Worm (Caenorhabditis elegans): ENCODE data around the gene math-15.
"Not testable (repeated sequence)": the region's sequence is repeated elsewhere in the genome, so short reads cannot be mapped to it uniquely, and the experiment has no call there.

DNA sequence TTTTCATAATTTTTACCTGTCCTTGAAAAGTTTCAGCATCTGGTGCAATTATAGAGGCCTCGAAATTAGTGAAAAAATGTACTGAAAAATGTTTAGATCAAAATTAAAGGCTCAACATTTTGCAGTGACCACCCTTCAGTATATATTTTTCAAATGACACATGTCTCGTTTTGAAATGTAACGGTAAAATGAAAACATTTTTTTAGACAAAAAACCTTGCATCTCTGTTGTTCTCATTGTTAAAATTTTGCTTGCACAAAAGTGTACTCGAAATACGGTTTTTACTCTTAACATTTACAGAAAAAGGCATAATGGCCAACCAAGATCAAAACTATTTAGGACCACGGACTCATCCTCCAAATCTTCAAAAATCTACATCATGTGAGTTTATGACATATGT lies 41.9 kb upstream of the math-15 start, which contains the start of gene math-41:
- TF ChIP-seq flt-1 (GFP tag; IDR thresholded peaks at IDR 0.05); ztf-29 (GFP tag; IDR thresholded peaks at IDR 0.05); med-1 (GFP tag; optimal IDR thresholded peaks at IDR 0.05; ENCODE audit: insufficient read depth); T22C8.4 (GFP tag; IDR thresholded peaks at IDR 0.05); ztf-23 (GFP tag; IDR thresholded peaks at IDR 0.05): not testable (repeated sequence)
